Fruit fly (Drosophila melanogaster) whole organism, prepupa: ENCODE measurements around the gene CG31077.

Experiments
- CG11762 ChIP-seq: fragments of 200-800 bp; sonication (Bioruptor generic); optimal IDR thresholded peaks from 3 replicates; lab custom pipeline; 2016; ENCODE audit warnings: missing biosample characterization, missing genetic modification characterization; ENCODE audit not compliant: insufficient read depth
- CG6792 ChIP-seq: fragments of 200-800 bp; sonication (Bioruptor generic); optimal IDR thresholded peaks from 3 replicates; lab custom pipeline; 2016; ENCODE audit warnings: missing biosample characterization, missing genetic modification characterization
- CG8632 ChIP-seq: fragments of 200-800 bp; sonication (Bioruptor generic); optimal IDR thresholded peaks from 3 replicates; lab custom pipeline; 2016; ENCODE audit warnings: missing biosample characterization, missing genetic modification characterization
- Ets96B ChIP-seq: fragments of 200-800 bp; optimal IDR thresholded peaks from 2 replicates; lab custom pipeline; 2019; ENCODE audit warnings: missing biosample characterization, mild to moderate bottlenecking, missing genetic modification characterization, moderate library complexity
- Hr39 ChIP-seq: fragments of 200-800 bp; sonication (Bioruptor generic); optimal IDR thresholded peaks from 2 replicates; lab custom pipeline; 2016; ENCODE audit warnings: missing biosample characterization, missing genetic modification characterization
- Sox14 ChIP-seq: fragments of 200-800 bp; sonication (Bioruptor generic); optimal IDR thresholded peaks from 3 replicates; lab custom pipeline; 2016; ENCODE audit warnings: missing biosample characterization, missing genetic modification characterization
- pdm3 ChIP-seq: fragments of 200-800 bp; sonication (Bioruptor generic); optimal IDR thresholded peaks from 3 replicates; lab custom pipeline; 2016; ENCODE audit warnings: missing biosample characterization, missing genetic modification characterization
- vri ChIP-seq: fragments of 200-800 bp; sonication (Bioruptor generic); optimal IDR thresholded peaks from 3 replicates; lab custom pipeline; 2016; ENCODE audit warnings: missing biosample characterization, mild to moderate bottlenecking, missing genetic modification characterization

dm6 chr3R:26968823-26969638 is 30.5 kb upstream of the CG31077 start:
- TF ChIP-seq Sox14 (GFP tag; lab: Kevin White, UChicago): no peak
- TF ChIP-seq CG8632 (GFP tag; lab: Kevin White, UChicago): peak; percentile 28
- no peak for TF ChIP-seq Hr39 (GFP tag; lab: Kevin White, UChicago)
- no peak for TF ChIP-seq Ets96B
- no peak for TF ChIP-seq CG6792
- peak; percentile 36 for TF ChIP-seq vri (GFP tag; lab: Kevin White, UChicago)
- TF ChIP-seq CG11762 (GFP tag; lab: Kevin White, UChicago): no peak
- TF ChIP-seq pdm3: no peak
